Fruit fly (Drosophila melanogaster) whole organism, pupa: Measurements from ENCODE around the gene Alg7.

Experiments used
- CG10348 ChIP-seq: fragments of 200-800 bp; sonication (Bioruptor generic); IDR thresholded peaks from 2 replicates; pipeline ENCODE4 v1.3.6; 2022; ENCODE audit warnings: missing biosample characterization, missing genetic modification characterization
- CG12605 ChIP-seq: fragments of 200-800 bp; sonication (Bioruptor generic); IDR thresholded peaks from 2 replicates; pipeline ENCODE4 v1.3.6; 2022; ENCODE audit warnings: missing biosample characterization, missing genetic modification characterization
- CG13204 ChIP-seq: fragments of 200-800 bp; sonication (Bioruptor generic); optimal IDR thresholded peaks from 2 replicates; lab custom pipeline; 2018; ENCODE audit warnings: missing biosample characterization, mild to moderate bottlenecking, missing genetic modification characterization, moderate library complexity
- CG14655 ChIP-seq: fragments of 200-800 bp; sonication (Bioruptor generic); optimal IDR thresholded peaks from 3 replicates; lab custom pipeline; 2017; ENCODE audit warnings: mild to moderate bottlenecking, missing biosample characterization, missing genetic modification reagents, missing genetic modification characterization
- CG15710 ChIP-seq: fragments of 200-800 bp; sonication (Bioruptor generic); optimal IDR thresholded peaks from 2 replicates; lab custom pipeline; 2018; ENCODE audit warnings: missing biosample characterization, mild to moderate bottlenecking, missing genetic modification characterization, moderate library complexity
- CG17806 ChIP-seq: fragments of 200-800 bp; sonication (Bioruptor generic); optimal IDR thresholded peaks from 2 replicates; lab custom pipeline; 2018; ENCODE audit warnings: missing biosample characterization, mild to moderate bottlenecking, missing genetic modification characterization, moderate library complexity
- CG32121 ChIP-seq: fragments of 200-800 bp; sonication (Bioruptor generic); IDR thresholded peaks from 2 replicates; pipeline ENCODE4 v1.3.6; 2022; ENCODE audit warnings: missing biosample characterization, missing genetic modification characterization
- CG34367 ChIP-seq: fragments of 200-800 bp; sonication (Bioruptor generic); optimal IDR thresholded peaks from 2 replicates; lab custom pipeline; 2018; ENCODE audit warnings: missing biosample characterization, mild to moderate bottlenecking, missing genetic modification characterization
- CG4496 ChIP-seq: fragments of 200-800 bp; sonication (Bioruptor generic); IDR thresholded peaks from 3 replicates; pipeline ENCODE4 v1.3.6; 2022; ENCODE audit warnings: missing biosample characterization, missing genetic modification characterization
- CG8301 ChIP-seq: fragments of 200-800 bp; sonication (Bioruptor generic); optimal IDR thresholded peaks from 2 replicates; lab custom pipeline; 2018; ENCODE audit warnings: missing biosample characterization, mild to moderate bottlenecking, missing genetic modification characterization
- CG9948 ChIP-seq: fragments of 200-800 bp; sonication (Bioruptor generic); optimal IDR thresholded peaks from 2 replicates; lab custom pipeline; 2018; ENCODE audit warnings: missing biosample characterization, mild to moderate bottlenecking, missing genetic modification characterization, moderate library complexity
- D1 ChIP-seq: fragments of 200-800 bp; sonication (Bioruptor generic); optimal IDR thresholded peaks from 2 replicates; lab custom pipeline; 2018; ENCODE audit warnings: missing biosample characterization, mild to moderate bottlenecking, missing genetic modification characterization, moderate library complexity
- EcR ChIP-seq: fragments of 200-800 bp; sonication (Bioruptor generic); optimal IDR thresholded peaks from 3 replicates; lab custom pipeline; 2019; ENCODE audit warnings: missing biosample characterization, missing genetic modification characterization, mild to moderate bottlenecking, moderate library complexity, missing genetic modification reagents
- Ets98B ChIP-seq: fragments of 200-800 bp; sonication (Bioruptor generic); IDR thresholded peaks from 2 replicates; pipeline ENCODE4 v1.3.6; 2022; ENCODE audit warnings: missing biosample characterization, missing genetic modification characterization
- Pif1A ChIP-seq: fragments of 200-800 bp; sonication (Bioruptor generic); optimal IDR thresholded peaks from 3 replicates; lab custom pipeline; 2016; ENCODE audit warnings: missing biosample characterization, missing genetic modification characterization
- Pif1B ChIP-seq: fragments of 200-800 bp; sonication (Bioruptor generic); optimal IDR thresholded peaks from 3 replicates; lab custom pipeline; 2016; ENCODE audit warnings: missing biosample characterization, missing genetic modification characterization
- Snoo ChIP-seq: fragments of 200-800 bp; sonication (Bioruptor generic); optimal IDR thresholded peaks from 3 replicates; lab custom pipeline; 2017; ENCODE audit warnings: missing biosample characterization, mild to moderate bottlenecking, missing genetic modification characterization, inconsistent platforms
- fd96Ca ChIP-seq: fragments of 200-800 bp; sonication (Bioruptor generic); IDR thresholded peaks from 3 replicates; pipeline ENCODE4 v1.3.6; 2022; ENCODE audit warnings: missing biosample characterization, missing genetic modification characterization
- gl ChIP-seq: fragments of 200-800 bp; sonication (Bioruptor generic); optimal IDR thresholded peaks from 2 replicates; lab custom pipeline; 2018; ENCODE audit warnings: missing biosample characterization, mild to moderate bottlenecking, missing genetic modification characterization
- rn ChIP-seq: fragments of 200-800 bp; sonication (Bioruptor generic); IDR thresholded peaks from 2 replicates; pipeline ENCODE4 v1.3.6; 2022; ENCODE audit warnings: missing biosample characterization, missing genetic modification characterization

Alg7 gene

DNA sequence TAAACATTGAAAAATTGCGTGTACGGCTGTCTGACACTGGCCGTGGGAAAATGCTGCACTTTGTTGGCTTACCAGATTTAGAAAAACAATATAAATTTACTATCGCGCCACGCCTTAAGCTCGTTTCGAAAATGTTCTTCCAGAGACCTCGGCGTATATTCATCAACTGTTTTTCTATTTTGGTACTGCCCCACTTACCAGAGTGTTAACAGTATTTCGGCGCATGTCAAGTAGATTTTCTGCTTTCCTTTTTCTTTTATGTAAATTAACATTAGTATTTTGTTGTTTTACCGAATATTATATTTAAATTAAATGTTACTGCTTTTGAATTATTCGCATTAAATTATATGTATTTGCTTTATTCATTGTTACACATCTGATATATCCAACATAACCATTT lies 36.0 kb downstream of the Alg7 start, which contains the start of gene kek4:
kek4 (minus strand) TSS at position 341 of the 400 bp plus-strand sequence.
- TF ChIP-seq fd96Ca: no peak
- TF ChIP-seq CG8301 (tag; lab: Kevin White, UChicago): no peak
- TF ChIP-seq Ets98B: no peak
- TF ChIP-seq EcR (GFP tag; lab: Kevin White, UChicago): no peak
- TF ChIP-seq CG9948 (tag; lab: Kevin White, UChicago): no peak
- no peak for TF ChIP-seq Snoo (tag; lab: Kevin White, UChicago)
- TF ChIP-seq CG4496 (GFP tag; lab: Robert Waterston, UW): no peak
- no peak for TF ChIP-seq CG12605 (GFP tag; lab: Robert Waterston, UW)

DNA sequence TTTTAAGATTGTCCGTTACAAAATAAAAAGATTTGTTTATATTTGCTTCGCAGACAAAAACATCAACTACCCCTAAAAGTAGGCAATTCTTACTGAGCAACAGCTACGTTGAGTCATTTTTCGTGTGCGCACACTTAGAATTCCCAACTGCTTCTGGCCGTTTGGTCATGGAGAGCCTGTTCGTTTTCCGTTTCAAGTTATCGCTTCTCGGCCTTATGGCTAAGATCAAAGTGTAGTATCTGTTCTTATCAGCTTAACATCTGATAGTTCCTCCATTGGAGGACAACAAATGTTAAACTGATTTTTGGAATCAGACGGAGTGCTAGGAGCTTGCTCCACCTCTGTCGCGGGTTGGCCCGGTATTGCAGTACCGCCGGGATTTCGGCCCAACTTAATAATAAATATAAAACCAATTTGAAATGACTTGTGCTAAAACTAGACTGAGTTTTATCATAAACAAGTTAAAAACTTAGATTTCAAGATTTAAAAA lies 36.6 kb downstream of the Alg7 start:
- TF ChIP-seq CG32121 (GFP tag; lab: Robert Waterston, UW): peak; percentile 47; the same call in 1 of the 2 replicates
- TF ChIP-seq CG4496 (GFP tag; lab: Robert Waterston, UW): peak; percentile 62; the same call in 1 of the 3 replicates
- TF ChIP-seq D1 (tag; lab: Kevin White, UChicago): peak; percentile 48
- 0 out of 2 replicates have a peak, but pooled peaks have one; percentile 42 for TF ChIP-seq Ets98B

DNA sequence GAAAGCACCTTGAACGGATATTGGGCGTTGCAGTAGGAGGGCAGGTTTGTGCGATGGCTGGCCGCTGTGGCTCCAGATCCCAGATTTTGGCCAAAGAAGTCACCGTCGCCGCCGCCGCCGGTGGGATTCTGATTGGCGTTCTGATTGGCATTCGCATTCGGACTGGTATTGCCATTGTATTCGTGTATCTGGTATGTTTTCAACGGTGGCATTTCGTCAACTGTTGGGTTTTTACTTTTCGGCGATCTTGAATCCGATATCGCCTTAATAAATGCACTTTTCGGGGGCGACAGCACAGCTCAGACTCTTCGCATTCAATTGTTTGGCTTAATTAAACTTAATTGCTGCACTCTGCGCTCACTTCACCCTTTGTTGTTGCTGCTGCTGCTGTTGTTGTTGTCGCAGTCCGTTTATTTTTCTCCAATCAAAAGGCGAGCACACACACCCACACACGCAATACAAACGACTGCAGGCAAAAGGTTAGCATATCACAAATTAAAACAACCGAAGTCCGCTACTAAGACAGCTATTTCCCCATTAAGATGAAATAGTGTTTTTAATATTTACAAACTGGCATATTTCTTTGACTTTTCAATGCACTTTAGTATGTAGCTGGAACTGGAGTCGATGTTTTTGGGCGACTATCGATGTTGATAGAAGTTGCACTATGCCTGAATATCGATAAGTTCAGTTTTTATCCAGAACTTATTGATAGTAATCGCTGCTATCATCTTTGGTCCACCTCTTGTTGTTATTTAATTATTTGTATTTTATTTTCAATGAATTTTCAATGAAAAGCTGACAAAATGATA lies 40.4 kb downstream of the Alg7 start, which contains the start of the genes CG9426 and mRF1:
CG9426 (minus strand) TSS at position 643 of the 812 bp plus-strand sequence.
mRF1 (plus strand) TSS at position 699 of the 812 bp plus-strand sequence.
- no peak for TF ChIP-seq Pif1A (GFP tag; lab: Kevin White, UChicago)
- no peak for TF ChIP-seq CG4496 (GFP tag; lab: Robert Waterston, UW)
- TF ChIP-seq EcR (GFP tag; lab: Kevin White, UChicago): peak; percentile 22
- TF ChIP-seq CG32121 (GFP tag; lab: Robert Waterston, UW): no peak

DNA sequence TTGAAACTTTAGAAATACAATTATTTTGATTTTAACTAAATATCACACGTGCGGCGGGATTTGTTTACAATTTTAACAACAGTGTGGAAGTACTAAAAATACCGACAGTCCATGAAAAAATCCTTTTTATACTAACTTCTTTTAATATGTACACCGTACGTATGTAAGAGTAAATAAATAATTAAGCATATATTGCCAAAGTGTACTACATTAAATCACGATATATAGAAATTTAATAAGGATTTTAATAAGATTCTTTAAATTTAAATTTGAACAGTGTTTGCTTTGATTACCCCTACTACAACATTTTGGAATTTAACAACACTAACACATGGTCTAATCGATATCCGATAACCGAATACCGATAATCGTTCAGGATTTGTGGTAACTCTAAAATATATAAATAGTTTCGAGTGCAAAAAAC lies 43.2 kb downstream of the Alg7 start, which contains the start of the genes Ski6 and CG16812:
Ski6 (minus strand) TSS at position 205 of the 424 bp plus-strand sequence.
CG16812 (plus strand) TSS at position 363 of the 424 bp plus-strand sequence.
- no peak for TF ChIP-seq rn
- no peak for TF ChIP-seq gl
- peak; percentile 67 for TF ChIP-seq Ets98B
- 0 out of 3 replicates have a peak, but pooled peaks have one; percentile 27 for TF ChIP-seq CG4496 (GFP tag; lab: Robert Waterston, UW)
- TF ChIP-seq CG8301 (tag; lab: Kevin White, UChicago): no peak
- no peak for TF ChIP-seq CG10348 (GFP tag; lab: Robert Waterston, UW)
- TF ChIP-seq D1 (tag; lab: Kevin White, UChicago): no peak
- no peak for TF ChIP-seq CG13204
- 0 out of 2 replicates have a peak, but pooled peaks have one; percentile 47 for TF ChIP-seq CG12605 (GFP tag; lab: Robert Waterston, UW)
- no peak for TF ChIP-seq Pif1A (GFP tag; lab: Kevin White, UChicago)
- peak; percentile 33; the same call in 1 of the 2 replicates for TF ChIP-seq CG32121 (GFP tag; lab: Robert Waterston, UW)
- peak; percentile 22 for TF ChIP-seq CG34367 (tag; lab: Kevin White, UChicago)
- TF ChIP-seq fd96Ca: no peak
- TF ChIP-seq Pif1B (GFP tag; lab: Kevin White, UChicago): no peak
- TF ChIP-seq EcR (GFP tag; lab: Kevin White, UChicago): no peak
- TF ChIP-seq CG15710 (tag; lab: Kevin White, UChicago): peak; percentile 62
- TF ChIP-seq CG9948 (tag; lab: Kevin White, UChicago): no peak

DNA sequence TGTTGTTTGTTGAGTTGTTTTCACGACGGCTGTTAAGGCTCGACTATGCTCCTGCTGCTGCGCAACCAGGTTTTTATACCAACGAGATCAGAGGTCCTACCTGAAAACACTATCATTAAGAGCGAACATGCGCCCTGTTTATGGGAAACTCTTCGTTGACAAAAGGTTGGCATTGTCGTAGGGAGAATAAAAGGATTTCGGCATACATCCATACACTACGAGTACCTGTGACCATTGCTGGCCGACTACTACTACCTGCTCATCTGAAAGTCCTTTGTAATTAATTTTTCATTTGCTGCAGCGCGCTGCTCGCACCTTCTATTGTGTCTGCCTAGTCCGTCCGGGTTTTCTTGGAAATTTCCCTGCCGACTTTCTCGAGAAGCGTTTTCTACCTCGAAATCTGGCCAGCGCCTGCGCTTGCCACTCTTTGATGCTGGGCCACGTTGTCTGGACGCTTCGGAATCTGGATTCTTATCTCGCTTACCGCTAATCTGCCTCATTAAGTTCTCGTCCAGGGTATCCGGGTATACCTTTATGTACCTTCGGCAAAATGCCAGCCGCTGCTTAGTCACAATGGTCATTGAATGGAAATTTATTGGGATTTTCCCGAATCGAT lies 46.3 kb downstream of the Alg7 start, which contains the start of gene CG15480:
CG15480 (minus strand) TSS at position 51 of the 616 bp plus-strand sequence.
- TF ChIP-seq Pif1B (GFP tag; lab: Kevin White, UChicago) (no peak), CG34367 (tag; lab: Kevin White, UChicago) (no peak), Pif1A (GFP tag; lab: Kevin White, UChicago) (no peak), CG4496 (GFP tag; lab: Robert Waterston, UW) (no peak), EcR (GFP tag; lab: Kevin White, UChicago) (no peak), CG14655 (GFP tag; lab: Kevin White, UChicago) (no peak)
- TF ChIP-seq, all 21 proteins: peak for 0

DNA sequence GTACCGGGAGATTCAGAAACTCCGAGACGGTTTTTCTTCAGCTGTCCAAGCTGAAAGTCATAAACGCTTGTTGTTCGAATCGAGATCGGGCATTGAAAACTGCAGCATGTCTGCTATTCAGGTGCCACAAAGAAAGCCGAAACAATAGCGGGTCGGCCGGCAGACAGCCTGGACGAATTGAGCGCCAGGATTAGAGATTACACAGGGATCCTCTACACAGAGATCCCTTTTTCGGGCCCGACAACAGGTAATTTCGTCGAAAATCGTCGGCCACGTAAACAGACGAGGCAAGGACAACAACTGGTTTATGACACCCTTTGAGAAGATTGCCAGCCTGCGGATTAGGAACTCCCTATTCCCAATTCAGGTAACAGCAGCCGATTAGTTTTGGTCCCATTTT lies 48.2 kb downstream of the Alg7 start, which contains the start of gene CG16813:
CG16813 (plus strand) TSS at position 288 of the 400 bp plus-strand sequence.
- no peak for TF ChIP-seq CG14655 (GFP tag; lab: Kevin White, UChicago)
- TF ChIP-seq, all 21 proteins: peak for 0

DNA sequence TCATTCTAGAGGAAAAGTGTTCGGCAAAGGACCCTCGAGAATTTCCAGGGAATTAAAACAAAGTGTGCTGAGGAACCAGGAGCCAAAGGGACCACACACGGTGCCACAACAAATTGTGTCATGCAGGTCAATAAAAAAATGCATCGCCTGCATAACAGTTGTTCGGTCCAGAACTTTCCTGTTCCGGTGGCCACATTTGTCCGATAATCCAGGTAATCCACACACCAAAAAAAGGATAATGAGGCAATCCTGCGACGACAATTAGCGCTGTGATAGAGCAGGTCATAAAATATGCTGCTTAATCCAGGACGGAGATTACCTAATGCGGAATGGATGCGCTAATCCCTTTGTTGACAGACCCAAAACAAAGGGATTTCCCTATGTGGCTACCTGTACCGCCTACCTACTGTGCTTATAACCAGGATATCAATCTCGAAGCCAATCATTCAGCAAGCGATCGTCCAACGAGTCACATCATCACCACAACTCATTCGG lies 50.4 kb downstream of the Alg7 start, which contains the start of gene CG16815:
CG16815 (plus strand) TSS at position 445 of the 495 bp plus-strand sequence.
- TF ChIP-seq D1 (tag; lab: Kevin White, UChicago) (no peak), Pif1A (GFP tag; lab: Kevin White, UChicago) (no peak), CG12605 (GFP tag; lab: Robert Waterston, UW) (no peak), CG13204 (no peak), CG8301 (tag; lab: Kevin White, UChicago) (no peak), CG4496 (GFP tag; lab: Robert Waterston, UW) (no peak), CG9948 (tag; lab: Kevin White, UChicago) (no peak), CG15710 (tag; lab: Kevin White, UChicago) (no peak), CG14655 (GFP tag; lab: Kevin White, UChicago) (no peak), Snoo (tag; lab: Kevin White, UChicago) (no peak), CG17806 (tag; lab: Kevin White, UChicago) (no peak), Ets98B (no peak), CG32121 (GFP tag; lab: Robert Waterston, UW) (no peak), CG34367 (tag; lab: Kevin White, UChicago) (no peak), gl (no peak), rn (no peak), Pif1B (GFP tag; lab: Kevin White, UChicago) (no peak), fd96Ca (no peak), EcR (GFP tag; lab: Kevin White, UChicago) (no peak)
